Fruit fly (Drosophila melanogaster) ovary, adult (tissue): ENCODE data around the gene Asator.

Experiments
- CG17801 ChIP-seq: fragments of 200-800 bp; optimal IDR thresholded peaks from 2 replicates; lab custom pipeline; 2019; ENCODE audit warnings: missing biosample characterization, mild to moderate bottlenecking, missing genetic modification characterization, moderate library complexity; ENCODE audit not compliant: partially characterized antibody

The Asator gene

DNA sequence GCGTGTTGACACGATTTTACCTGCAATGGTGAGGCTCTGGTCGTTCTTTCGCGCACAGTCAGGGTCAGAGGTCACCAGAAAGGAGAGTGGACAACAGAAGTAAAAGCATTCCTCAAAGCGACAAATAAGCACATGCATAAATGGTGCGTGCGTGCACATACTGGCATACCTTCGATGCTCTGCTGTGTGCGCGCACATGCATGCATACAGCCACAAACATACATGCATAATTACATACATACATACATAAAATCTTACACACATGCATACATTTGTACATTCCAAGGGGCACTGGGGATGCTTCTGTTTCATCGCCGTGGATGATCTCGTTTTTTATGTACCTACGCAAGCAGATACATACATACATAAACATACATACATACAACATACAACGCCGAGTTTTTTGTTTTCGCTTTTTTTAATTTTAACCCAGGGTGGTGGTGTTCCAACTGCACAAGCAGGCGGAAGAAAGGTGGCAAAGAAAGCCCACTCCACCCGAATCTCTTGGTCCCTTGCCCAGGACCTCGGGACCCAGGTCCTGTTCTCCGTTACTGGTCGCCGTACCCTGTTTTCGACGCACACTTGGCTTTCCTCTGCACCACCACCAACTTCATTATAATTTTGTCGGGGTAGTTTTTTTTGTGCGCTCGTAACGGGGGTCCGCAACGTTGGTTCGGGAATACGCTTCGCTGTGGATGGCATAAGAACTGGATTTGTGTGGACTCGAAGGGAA lies at the start of gene Asator:
Asator (minus strand) TSS at position 167 of the 733 bp plus-strand sequence.
- TF ChIP-seq CG17801 (GFP tag; lab: Kevin White, UChicago): no peak

DNA sequence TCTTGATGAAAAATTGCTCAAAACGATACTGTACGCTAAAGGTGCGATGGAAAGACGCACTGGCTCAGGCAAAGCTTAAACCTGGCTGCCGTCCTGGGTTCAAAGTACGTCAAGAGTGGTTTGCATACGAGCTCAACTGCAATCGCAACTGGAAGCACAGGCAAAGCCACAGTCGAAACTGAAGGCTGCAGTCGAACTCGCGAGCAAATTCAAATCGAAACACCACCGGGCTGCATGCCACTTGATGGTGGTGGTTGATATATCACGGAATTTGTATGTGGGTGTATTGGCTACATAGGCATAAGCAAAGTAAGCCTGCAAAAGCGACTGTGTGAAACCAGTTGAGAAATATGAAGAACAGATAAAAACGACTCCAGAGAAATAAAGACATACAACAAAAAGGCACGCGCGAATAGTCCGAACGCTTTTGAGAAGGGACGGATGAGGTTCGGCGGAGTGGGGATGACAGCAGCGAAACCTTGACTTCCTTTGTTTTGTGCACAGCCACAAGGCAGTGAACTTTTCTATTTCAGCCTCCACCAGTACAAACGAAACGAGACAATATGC lies 30.7 kb upstream of the Asator start:
- no peak for TF ChIP-seq CG17801 (GFP tag; lab: Kevin White, UChicago)

DNA sequence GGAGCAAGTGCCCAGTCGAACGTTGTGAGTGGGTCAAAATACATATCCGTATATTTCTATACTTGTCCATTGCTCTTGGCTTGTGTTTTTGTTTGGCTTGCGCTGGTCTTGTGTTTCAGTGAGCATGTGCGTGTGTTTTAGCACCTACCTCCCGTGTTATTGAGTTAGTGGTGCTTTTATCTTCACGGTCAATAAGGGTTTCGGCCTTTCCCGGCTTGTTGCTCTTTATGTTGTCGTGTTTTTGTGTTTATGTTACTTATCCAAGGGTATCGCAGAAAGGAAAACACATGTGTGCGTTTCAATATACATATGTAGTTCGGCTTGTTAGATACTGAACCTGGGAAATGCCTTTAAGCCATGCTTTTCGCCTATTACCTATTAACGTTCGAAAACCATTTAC lies 21.1 kb upstream of the Asator start:
- no peak for TF ChIP-seq CG17801 (GFP tag; lab: Kevin White, UChicago)

DNA sequence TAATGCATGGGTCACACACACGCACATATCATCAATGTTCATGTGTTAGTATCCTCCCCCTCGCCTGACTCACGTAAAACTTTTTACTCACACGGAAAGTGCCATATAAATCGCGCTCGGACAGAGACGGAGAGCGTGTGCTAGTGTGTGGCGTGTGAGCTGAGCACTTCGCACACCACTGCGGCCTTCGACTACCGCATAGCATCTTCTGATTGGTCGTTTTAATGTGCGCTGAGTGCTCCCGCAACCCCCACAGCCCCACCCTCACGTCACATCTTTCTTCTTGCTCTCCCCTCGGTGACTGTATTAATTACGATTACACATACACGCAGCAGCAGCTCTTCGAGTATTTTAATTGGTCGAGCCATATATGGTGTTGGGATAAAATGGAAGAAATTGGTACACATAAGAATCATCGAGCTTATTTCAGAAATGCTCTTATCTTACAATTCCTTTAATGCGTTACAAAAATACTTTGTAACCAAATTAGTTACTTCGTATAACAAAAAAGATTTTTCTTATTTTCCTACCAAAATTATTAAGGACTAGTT lies 19.7 kb upstream of the Asator start:
- TF ChIP-seq CG17801 (GFP tag; lab: Kevin White, UChicago): no peak

DNA sequence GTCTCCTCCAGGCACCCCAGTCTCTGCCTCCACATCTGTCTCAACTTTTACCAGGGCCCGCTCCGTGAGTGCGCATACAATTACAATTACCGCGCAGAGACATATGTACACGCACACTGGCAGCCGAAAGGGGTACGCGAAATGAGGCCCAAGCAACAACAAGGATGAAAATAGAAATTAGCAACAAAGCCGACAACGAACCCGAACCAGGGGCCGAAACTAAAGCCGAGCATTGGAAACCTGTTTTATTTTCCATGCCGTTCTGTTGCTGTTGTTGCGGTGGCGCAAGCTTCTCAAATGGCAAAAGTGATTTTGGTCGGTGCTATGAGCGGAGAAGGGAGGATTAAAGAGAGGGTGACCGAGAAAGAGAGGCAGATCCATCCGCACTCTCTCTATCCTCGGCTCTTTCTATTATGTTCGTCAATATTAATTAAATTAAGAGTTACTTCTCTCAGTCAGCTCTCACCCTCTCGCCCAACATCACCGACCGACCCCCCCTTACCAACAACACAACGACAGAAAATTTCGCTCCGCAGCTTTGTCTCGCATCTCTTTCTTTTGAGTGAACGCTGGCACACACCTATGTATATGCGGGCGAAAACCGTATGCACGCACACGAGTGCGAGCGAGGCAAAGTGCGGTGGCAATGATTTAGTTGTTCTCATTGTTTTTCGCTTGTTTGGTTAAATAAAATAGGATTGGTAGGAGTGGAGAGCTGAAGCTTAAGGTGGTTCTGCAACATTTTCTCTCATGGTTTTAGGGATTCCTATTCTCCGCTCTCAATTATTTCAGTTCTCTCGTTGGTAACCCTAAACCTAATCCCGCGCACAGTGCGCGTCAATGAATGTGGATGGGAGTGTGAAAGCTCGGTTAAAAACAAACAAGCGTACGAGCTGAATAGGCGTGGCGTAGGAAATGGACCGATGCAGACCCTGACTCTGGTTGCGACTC lies 18.7 kb upstream of the Asator start:
- TF ChIP-seq CG17801 (GFP tag; lab: Kevin White, UChicago): no peak

DNA sequence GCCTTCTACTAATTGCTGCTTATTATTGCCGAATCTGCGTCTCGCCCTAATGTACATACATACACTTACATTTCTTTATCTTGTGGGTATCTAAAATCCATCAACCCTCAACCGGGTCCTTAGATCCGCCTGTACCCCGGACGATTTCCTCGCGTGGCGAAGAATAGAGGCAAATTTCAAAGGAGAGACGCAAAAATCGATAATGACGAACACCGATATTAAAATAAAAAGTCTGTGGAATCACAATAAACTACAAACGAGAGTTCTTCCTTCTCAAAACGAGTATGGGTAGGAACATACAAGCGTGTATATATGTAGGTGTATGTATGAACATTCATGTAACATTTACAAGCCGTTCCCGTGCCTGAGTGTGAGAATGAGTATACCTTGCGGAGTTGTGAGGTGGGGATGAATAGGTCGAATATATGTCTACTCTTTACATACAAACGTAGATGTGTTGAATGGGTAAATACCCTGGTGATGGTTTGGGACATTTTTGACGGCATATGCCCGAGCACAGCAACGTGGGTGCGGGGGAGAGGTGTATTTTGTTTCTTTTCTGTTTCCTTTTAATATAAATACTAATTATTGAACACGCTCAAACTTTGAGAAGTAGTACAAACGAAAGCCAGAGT lies 17.3 kb upstream of the Asator start:
- no peak for TF ChIP-seq CG17801 (GFP tag; lab: Kevin White, UChicago)

DNA sequence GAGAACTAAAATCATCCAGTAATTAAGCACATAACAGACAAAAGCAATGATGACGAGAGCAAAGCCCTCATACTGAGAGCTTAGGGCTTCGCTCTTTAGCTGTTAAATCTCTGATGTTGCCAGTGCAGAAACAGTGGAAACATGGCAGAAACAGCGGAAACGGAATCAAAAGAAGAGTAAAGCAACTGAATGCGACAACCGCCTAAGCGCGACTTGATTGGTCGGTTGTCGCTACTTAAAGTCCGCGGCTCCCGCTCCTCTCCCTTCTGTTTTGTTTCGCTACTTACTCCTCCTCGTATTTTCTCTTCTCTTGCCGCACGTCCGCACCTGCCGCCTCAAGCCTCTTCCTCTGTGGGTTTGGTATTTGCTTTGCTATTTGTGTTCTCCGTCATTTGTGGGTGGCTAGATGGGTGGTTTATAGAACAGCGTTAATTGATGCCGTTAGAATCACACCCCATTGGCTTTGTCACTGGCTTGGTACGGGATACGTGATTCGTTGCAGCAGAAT lies 16.4 kb upstream of the Asator start:
- TF ChIP-seq CG17801 (GFP tag; lab: Kevin White, UChicago): no peak

DNA sequence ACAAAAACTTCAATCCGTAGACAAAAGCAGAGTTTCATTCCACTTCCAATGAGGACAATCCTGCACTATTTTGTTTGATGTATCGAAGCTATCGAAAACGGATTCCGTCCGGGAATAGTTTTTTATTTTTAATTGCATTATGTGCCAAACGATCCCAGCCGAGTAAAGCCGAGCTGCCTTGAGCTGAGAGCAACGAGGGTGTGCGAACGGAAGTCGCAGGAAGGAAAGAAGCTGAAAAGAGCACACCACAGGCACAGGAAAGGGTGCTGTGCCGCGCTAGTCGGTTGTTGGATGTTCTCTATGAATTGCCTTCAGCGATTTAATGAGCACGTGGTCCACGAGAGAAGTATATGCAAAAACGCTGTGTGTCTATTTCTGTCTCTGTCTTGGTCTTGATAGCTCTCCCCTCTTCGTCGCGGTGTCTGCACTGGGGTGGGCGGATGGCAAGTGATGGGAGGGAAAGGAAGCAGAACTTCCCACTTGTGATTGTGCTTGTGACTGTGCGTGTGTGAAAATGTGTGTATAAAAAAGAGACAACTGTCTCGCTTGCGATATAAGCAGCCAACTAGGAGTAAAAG lies 13.8 kb upstream of the Asator start:
- TF ChIP-seq CG17801 (GFP tag; lab: Kevin White, UChicago): no peak

DNA sequence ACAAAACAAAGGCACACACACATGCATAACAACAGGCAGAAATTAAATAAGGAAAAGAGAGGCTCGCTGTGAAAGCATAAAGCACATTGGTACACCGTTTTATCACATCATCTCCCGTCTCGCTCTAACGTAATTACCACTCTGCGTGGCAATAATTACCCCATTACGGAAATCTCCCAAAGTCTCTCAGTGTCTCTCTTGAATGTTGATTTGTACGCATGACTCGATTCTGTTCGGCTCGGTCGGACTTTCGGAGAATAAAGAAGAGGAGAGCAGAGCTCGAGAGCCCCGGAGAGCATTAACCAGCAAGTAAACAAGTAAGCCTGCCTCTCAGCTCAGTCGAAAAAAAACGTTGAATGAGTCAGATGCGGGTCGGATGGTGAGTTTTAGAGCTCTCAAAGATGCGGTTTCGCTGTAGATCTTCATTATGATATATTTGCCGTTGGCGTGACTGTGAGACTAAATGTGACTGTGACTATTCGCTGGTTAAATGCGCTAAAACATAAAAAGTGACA lies 12.7 kb upstream of the Asator start, which contains the start of gene zfh2:
zfh2 (plus strand) TSS at position 332 of the 515 bp plus-strand sequence.
- no peak for TF ChIP-seq CG17801 (GFP tag; lab: Kevin White, UChicago)

DNA sequence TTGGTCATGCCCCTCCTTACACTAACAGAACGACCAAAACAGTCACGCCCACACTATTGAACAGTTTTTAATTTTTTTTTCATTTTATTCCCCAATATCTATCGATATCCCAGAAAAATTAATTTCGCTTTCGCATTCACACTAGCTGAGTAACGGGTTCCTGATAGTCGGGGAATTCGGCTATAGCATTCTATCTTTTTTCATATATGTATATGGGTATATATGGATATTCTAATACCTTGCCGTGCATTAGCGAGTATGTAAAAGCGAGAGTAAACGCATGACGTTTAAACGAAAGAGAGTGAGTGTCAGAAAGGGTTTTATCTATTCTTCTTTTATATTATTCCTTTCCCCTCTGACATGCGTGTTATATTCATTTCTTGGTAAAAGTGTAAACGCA lies 10.3 kb upstream of the Asator start:
- no peak for TF ChIP-seq CG17801 (GFP tag; lab: Kevin White, UChicago)

DNA sequence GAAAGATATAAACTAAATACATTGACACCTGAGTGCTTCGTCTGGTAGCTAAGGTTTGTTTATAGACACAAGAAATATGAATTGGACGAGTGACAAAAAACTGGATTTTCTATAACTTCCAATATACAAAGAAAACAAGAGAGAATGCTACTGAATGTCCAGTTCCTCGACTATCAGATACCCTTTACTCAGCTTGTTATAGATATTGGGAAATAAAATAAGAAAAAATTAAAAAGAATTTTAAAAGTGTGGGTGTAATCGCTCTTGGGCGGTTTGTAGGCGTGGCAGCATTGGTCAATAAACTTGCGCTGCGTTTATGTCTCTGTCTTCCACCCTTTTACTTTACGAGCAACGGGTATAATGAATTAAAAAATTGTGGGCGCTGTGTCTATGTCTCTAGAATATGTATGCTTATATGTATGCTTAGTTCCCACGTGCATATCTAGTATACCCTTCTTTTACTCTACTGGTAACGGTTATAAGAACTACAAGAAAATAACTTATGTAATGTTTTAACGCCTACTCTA lies 9.6 kb upstream of the Asator start:
- TF ChIP-seq CG17801 (GFP tag; lab: Kevin White, UChicago): no peak

DNA sequence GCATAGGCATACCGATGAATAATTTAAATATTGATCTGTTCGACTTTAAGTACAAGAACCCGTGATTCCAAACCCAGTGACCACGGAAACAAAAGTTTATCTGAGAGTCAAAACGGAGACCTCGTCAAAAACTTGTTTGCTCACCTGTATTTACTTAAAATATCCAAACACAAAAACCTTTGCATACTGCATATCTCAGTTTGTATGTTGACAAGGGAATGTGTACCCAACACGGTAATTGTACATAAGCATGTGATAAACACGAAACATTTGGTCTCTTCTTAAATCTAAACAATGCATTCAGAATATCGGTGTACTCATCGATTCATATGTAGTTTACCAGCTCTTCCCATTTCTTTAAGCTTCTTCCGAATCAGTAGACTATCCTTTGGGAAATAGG lies 8.9 kb upstream of the Asator start:
- TF ChIP-seq CG17801 (GFP tag; lab: Kevin White, UChicago): no peak

DNA sequence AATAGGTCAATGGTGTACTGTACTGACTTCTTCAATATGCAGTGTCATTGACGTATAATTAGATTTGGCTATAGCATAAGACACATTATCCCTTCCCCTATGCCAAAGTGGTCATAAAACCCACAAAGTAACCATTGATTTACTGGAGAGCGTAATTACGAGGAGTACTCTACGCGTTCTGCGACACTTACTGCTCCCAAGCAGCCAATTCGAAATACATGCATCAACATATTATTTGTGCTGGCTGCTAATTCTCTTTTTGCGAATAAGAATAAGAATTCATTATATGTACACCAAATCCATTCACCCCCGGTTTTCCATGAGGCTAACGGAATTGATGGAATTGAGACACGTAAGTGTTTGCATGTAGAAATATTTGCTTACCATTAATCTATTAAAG lies 3.8 kb upstream of the Asator start:
- no peak for TF ChIP-seq CG17801 (GFP tag; lab: Kevin White, UChicago)
